Fruit fly (Drosophila melanogaster) whole organism, pupa: ENCODE results near the gene porin.

Experiments
- CG4496 ChIP-seq: fragments of 200-800 bp; sonication (Bioruptor generic); IDR thresholded peaks from 3 replicates; pipeline ENCODE4 v1.3.6; 2022; ENCODE audit warnings: missing biosample characterization, missing genetic modification characterization
- CG8159 ChIP-seq: fragments of 200-800 bp; sonication (Bioruptor generic); optimal IDR thresholded peaks from 3 replicates; lab custom pipeline; 2018; ENCODE audit warnings: missing biosample characterization, mild to moderate bottlenecking, missing genetic modification characterization, moderate library complexity
- CG9948 ChIP-seq: fragments of 200-800 bp; sonication (Bioruptor generic); optimal IDR thresholded peaks from 2 replicates; lab custom pipeline; 2018; ENCODE audit warnings: missing biosample characterization, mild to moderate bottlenecking, missing genetic modification characterization, moderate library complexity
- rn ChIP-seq: fragments of 200-800 bp; sonication (Bioruptor generic); IDR thresholded peaks from 2 replicates; pipeline ENCODE4 v1.3.6; 2022; ENCODE audit warnings: missing biosample characterization, missing genetic modification characterization

DNA sequence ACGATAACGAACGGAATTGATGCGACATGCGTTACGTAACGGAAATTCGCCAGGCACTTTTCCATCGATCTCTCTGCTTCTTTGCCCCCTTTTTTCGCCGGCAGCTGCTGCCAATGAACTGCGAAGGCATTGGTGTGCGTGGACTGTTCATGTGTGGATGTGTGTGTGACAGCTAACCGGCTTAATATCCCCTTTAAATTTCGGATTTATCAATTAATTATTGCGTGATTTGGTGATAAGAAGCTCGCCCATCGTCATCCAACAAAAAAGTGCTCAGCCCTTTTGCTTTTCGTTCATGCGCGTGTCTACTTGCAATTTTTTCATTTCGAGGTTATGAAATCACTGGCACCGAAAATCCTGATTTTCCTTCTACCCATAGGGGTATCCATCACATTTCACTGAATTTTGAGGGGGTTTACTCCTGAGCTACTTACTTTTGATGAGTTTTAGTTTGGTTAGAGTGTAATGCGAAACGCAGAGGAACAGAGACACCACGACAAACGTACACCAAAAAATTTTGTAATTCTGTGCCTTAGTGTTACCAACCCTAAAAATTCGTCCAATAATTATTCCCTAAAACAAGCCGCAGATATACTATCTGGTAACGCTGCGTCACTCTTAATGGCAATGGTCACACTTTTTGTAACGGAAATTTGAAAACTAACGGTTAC is at the start of gene porin:
- no peak for TF ChIP-seq CG8159 (tag; lab: Kevin White, UChicago)
- no peak for TF ChIP-seq CG9948 (tag; lab: Kevin White, UChicago)
- TF ChIP-seq rn = no peak
- TF ChIP-seq CG4496 (GFP tag; lab: Robert Waterston, UW) = no peak
